Worm (Caenorhabditis elegans) whole organism, late embryonic: Measurements from ENCODE around the gene R07B7.8.

Experiments used
- C08G9.2 ChIP-seq: sonication (generic microtip); optimal IDR thresholded peaks from 2 replicates; lab custom pipeline; 2016; ENCODE audit warnings: mild to moderate bottlenecking, missing genetic modification characterization, moderate library complexity, missing compliant biosample characterization
- F13H6.1 ChIP-seq: sonication (generic microtip); optimal IDR thresholded peaks from 2 replicates; lab custom pipeline; 2016; ENCODE audit warnings: missing genetic modification characterization, missing compliant biosample characterization
- K02D7.2 ChIP-seq: sonication (generic microtip); optimal IDR thresholded peaks from 2 replicates; lab custom pipeline; 2017; ENCODE audit warnings: mild to moderate bottlenecking, missing genetic modification characterization, missing compliant biosample characterization
- K09A11.1 ChIP-seq: sonication (generic microtip); optimal IDR thresholded peaks from 2 replicates; lab custom pipeline; 2017; ENCODE audit warnings: antibody characterized with exemption, mild to moderate bottlenecking, missing genetic modification characterization, missing compliant biosample characterization; ENCODE audit not compliant: insufficient read depth
- ama-1 ChIP-seq: fragments of 150-350 bp; optimal IDR thresholded peaks from 2 replicates; lab custom pipeline; 2014
- ceh-18 ChIP-seq: sonication (generic microtip); optimal IDR thresholded peaks from 2 replicates; lab custom pipeline; 2016; ENCODE audit warnings: missing genetic modification characterization, missing compliant biosample characterization
- ceh-2 ChIP-seq: sonication (generic microtip); optimal IDR thresholded peaks from 2 replicates; lab custom pipeline; 2016; ENCODE audit warnings: missing genotype, missing genetic modification characterization, missing compliant biosample characterization
- ceh-24 ChIP-seq: sonication (generic microtip); optimal IDR thresholded peaks from 2 replicates; lab custom pipeline; 2016; ENCODE audit warnings: mild to moderate bottlenecking, missing genetic modification characterization, missing compliant biosample characterization
- ceh-34 ChIP-seq: sonication (generic microtip); optimal IDR thresholded peaks from 2 replicates; lab custom pipeline; 2016; ENCODE audit warnings: mild to moderate bottlenecking, missing genetic modification characterization, missing compliant biosample characterization
- ceh-45 ChIP-seq: fragments of 200-800 bp; sonication (Bioruptor generic); IDR thresholded peaks from 2 replicates; pipeline ENCODE4 v1.3.6; 2022; ENCODE audit warnings: missing genetic modification reagents, missing genetic modification characterization, missing compliant biosample characterization
- ceh-48 ChIP-seq: sonication (generic microtip); optimal IDR thresholded peaks from 2 replicates; lab custom pipeline; 2016; ENCODE audit warnings: missing genetic modification characterization, inconsistent platforms, missing compliant biosample characterization
- ceh-6 ChIP-seq: fragments of 200-800 bp; sonication (Bioruptor generic); optimal IDR thresholded peaks from 2 replicates; lab custom pipeline; 2018; ENCODE audit warnings: mild to moderate bottlenecking, missing genetic modification characterization, missing compliant biosample characterization
- ceh-9 ChIP-seq: sonication (generic microtip); optimal IDR thresholded peaks from 2 replicates; lab custom pipeline; 2016; ENCODE audit warnings: mild to moderate bottlenecking, missing genetic modification characterization, inconsistent platforms, missing compliant biosample characterization
- che-1 ChIP-seq: sonication (generic microtip); optimal IDR thresholded peaks from 2 replicates; lab custom pipeline; 2016; ENCODE audit warnings: mild to moderate bottlenecking, missing genetic modification characterization, missing compliant biosample characterization
- dmd-4 ChIP-seq: sonication (generic microtip); optimal IDR thresholded peaks from 2 replicates; lab custom pipeline; 2016; ENCODE audit warnings: borderline replicate concordance, missing genetic modification characterization, missing compliant biosample characterization
- elt-2 ChIP-seq: sonication (generic microtip); optimal IDR thresholded peaks from 2 replicates; lab custom pipeline; 2016; ENCODE audit warnings: missing genetic modification reagents, missing genetic modification characterization, missing compliant biosample characterization
- ets-4 ChIP-seq: sonication (generic microtip); optimal IDR thresholded peaks from 2 replicates; lab custom pipeline; 2016; ENCODE audit warnings: missing genetic modification characterization, missing compliant biosample characterization
- fax-1 ChIP-seq: sonication (generic microtip); optimal IDR thresholded peaks from 2 replicates; lab custom pipeline; 2016; ENCODE audit warnings: missing genotype, missing genetic modification characterization, missing compliant biosample characterization
- fkh-10 ChIP-seq: fragments of 150-350 bp; optimal IDR thresholded peaks from 2 replicates; lab custom pipeline; 2014; ENCODE audit warnings: missing biosample characterization, missing genetic modification reagents, missing genetic modification characterization
- fkh-6 ChIP-seq: sonication (generic microtip); optimal IDR thresholded peaks from 2 replicates; lab custom pipeline; 2016; ENCODE audit warnings: missing genetic modification characterization, missing compliant biosample characterization
- gmeb-2 ChIP-seq: sonication (generic microtip); optimal IDR thresholded peaks from 2 replicates; lab custom pipeline; 2016; ENCODE audit warnings: missing genetic modification characterization, inconsistent platforms, missing compliant biosample characterization
- hlh-15 ChIP-seq: sonication (generic microtip); optimal IDR thresholded peaks from 2 replicates; lab custom pipeline; 2016; ENCODE audit warnings: missing genetic modification characterization, missing compliant biosample characterization
- hlh-30 ChIP-seq: sonication (generic microtip); optimal IDR thresholded peaks from 2 replicates; lab custom pipeline; 2017; ENCODE audit warnings: antibody characterized with exemption, missing genetic modification characterization, missing compliant biosample characterization; ENCODE audit not compliant: insufficient read depth
- lim-6 ChIP-seq: sonication (generic microtip); optimal IDR thresholded peaks from 2 replicates; lab custom pipeline; 2016; ENCODE audit warnings: missing genetic modification characterization, missing compliant biosample characterization
- madf-2 ChIP-seq: sonication (generic microtip); optimal IDR thresholded peaks from 2 replicates; lab custom pipeline; 2017; ENCODE audit warnings: missing genetic modification characterization, missing compliant biosample characterization
- nhr-232 ChIP-seq: sonication (generic microtip); optimal IDR thresholded peaks from 2 replicates; lab custom pipeline; 2016; ENCODE audit warnings: missing genetic modification characterization, missing compliant biosample characterization
- odd-2 ChIP-seq: sonication (generic microtip); optimal IDR thresholded peaks from 2 replicates; lab custom pipeline; 2017; ENCODE audit warnings: antibody characterized with exemption, mild to moderate bottlenecking, missing genetic modification characterization, missing compliant biosample characterization
- pag-3 ChIP-seq: sonication (generic microtip); optimal IDR thresholded peaks from 2 replicates; lab custom pipeline; 2016; ENCODE audit warnings: missing compliant biosample characterization, missing genetic modification characterization, borderline replicate concordance
- pat-9 ChIP-seq: fragments of 200-800 bp; sonication (Bioruptor generic); optimal IDR thresholded peaks from 2 replicates; lab custom pipeline; 2018; ENCODE audit warnings: mild to moderate bottlenecking, missing genetic modification characterization, moderate library complexity, missing compliant biosample characterization
- pax-1 ChIP-seq: fragments of 150-350 bp; optimal IDR thresholded peaks from 2 replicates; lab custom pipeline; 2014; ENCODE audit warnings: missing biosample characterization, missing genetic modification characterization
- pha-2 ChIP-seq: sonication (generic microtip); optimal IDR thresholded peaks from 2 replicates; lab custom pipeline; 2017; ENCODE audit warnings: mild to moderate bottlenecking, missing genetic modification characterization, missing compliant biosample characterization
- pha-4 ChIP-seq: fragments of 150-350 bp; optimal IDR thresholded peaks from 2 replicates; lab custom pipeline; 2018; ENCODE audit warnings: missing biosample characterization, missing genetic modification reagents, missing genetic modification characterization
- rnt-1 ChIP-seq: sonication (generic microtip); optimal IDR thresholded peaks from 2 replicates; lab custom pipeline; 2016; ENCODE audit warnings: missing genetic modification characterization, missing compliant biosample characterization
- sdc-2 ChIP-seq: sonication (generic microtip); optimal IDR thresholded peaks from 2 replicates; lab custom pipeline; 2016; ENCODE audit warnings: missing genotype, missing genetic modification characterization, missing compliant biosample characterization
- sox-2 ChIP-seq: fragments of 200-800 bp; sonication (Bioruptor generic); IDR thresholded peaks from 2 replicates; pipeline ENCODE4 v1.3.6; 2022; ENCODE audit warnings: missing genetic modification reagents, missing genetic modification characterization, missing compliant biosample characterization
- tbx-7 ChIP-seq: sonication (generic microtip); optimal IDR thresholded peaks from 2 replicates; lab custom pipeline; 2016; ENCODE audit warnings: missing genotype, missing genetic modification characterization, missing compliant biosample characterization
- unc-42 ChIP-seq: sonication (generic microtip); optimal IDR thresholded peaks from 2 replicates; lab custom pipeline; 2016; ENCODE audit warnings: missing genotype, missing genetic modification characterization, missing compliant biosample characterization
- unc-55 ChIP-seq: sonication (generic microtip); optimal IDR thresholded peaks from 2 replicates; lab custom pipeline; 2017; ENCODE audit warnings: missing biosample characterization, missing genetic modification reagents, missing genetic modification characterization

Gene R07B7.8

ce11 chrV:12068437-12068836 is 15.7 kb downstream of the R07B7.8 start, which contains the start of gene kmo-2:
kmo-2 (minus strand) TSS chrV:12068537.
- no peak for TF ChIP-seq lim-6 (tag; lab: Kevin White, UChicago)
- TF ChIP-seq ceh-2 (tag; lab: Kevin White, UChicago) = no peak
- TF ChIP-seq pha-4 (tag; lab: Kevin White, UChicago) = no peak
- TF ChIP-seq madf-2 (tag; lab: Kevin White, UChicago) = no peak
- TF ChIP-seq ceh-6 (GFP tag; lab: Kevin White, UChicago) = no peak
- TF ChIP-seq unc-55 (GFP tag; lab: Kevin White, UChicago) = no peak
- TF ChIP-seq ceh-48 = no peak
- no peak for TF ChIP-seq hlh-15
- no peak for TF ChIP-seq unc-42
- TF ChIP-seq pag-3 (tag; lab: Kevin White, UChicago) = no peak
- TF ChIP-seq gmeb-2 (tag; lab: Kevin White, UChicago) = no peak
- no peak for TF ChIP-seq odd-2 (tag; lab: Kevin White, UChicago)

ce11 chrV:12065859-12066258 is 18.3 kb downstream of the R07B7.8 start:
- no peak for TF ChIP-seq elt-2
- TF ChIP-seq hlh-15 = no peak
- TF ChIP-seq sdc-2 (tag; lab: Kevin White, UChicago) = no peak
- no peak for TF ChIP-seq fax-1 (tag; lab: Kevin White, UChicago)
- no peak for TF ChIP-seq che-1 (tag; lab: Kevin White, UChicago)
- peak; percentile 86 for TF ChIP-seq hlh-30
- no peak for TF ChIP-seq odd-2 (tag; lab: Kevin White, UChicago)

ce11 chrV:12065369-12065768 is 18.7 kb downstream of the R07B7.8 start, which contains the start of gene pqn-53:
pqn-53 (minus strand) TSS chrV:12065391.
- TF ChIP-seq unc-55 (GFP tag; lab: Kevin White, UChicago) (peak; percentile 17), rnt-1 (tag; lab: Kevin White, UChicago) (peak; percentile 8), hlh-30 (peak; percentile 65), pha-2 (tag; lab: Kevin White, UChicago) (no peak)

ce11 chrV:12063036-12063435 is 21.1 kb downstream of the R07B7.8 start, which contains the start of gene clh-6:
clh-6 (minus strand) TSS chrV:12063368.
- no peak for TF ChIP-seq ceh-34 (tag; lab: Kevin White, UChicago)
- TF ChIP-seq ama-1 = peak; percentile 41
- no peak for TF ChIP-seq ceh-45 (GFP tag; lab: Robert Waterston, UW)
- TF ChIP-seq fkh-10 (GFP tag; lab: Kevin White, UChicago) = no peak

- TF ChIP-seq hlh-30 (no peak), dmd-4 (tag; lab: Kevin White, UChicago) (no peak)
Observed at ce11 chrV:12059719-12060118, 24.4 kb downstream of the R07B7.8 start, which contains the start of gene R07B7.2. R07B7.2 (minus strand) TSS chrV:12059753.

- TF ChIP-seq ceh-18 (tag; lab: Kevin White, UChicago) = no peak
- no peak for TF ChIP-seq hlh-15
- no peak for TF ChIP-seq fkh-6 (tag; lab: Kevin White, UChicago)
- TF ChIP-seq elt-2 = no peak
- no peak for TF ChIP-seq F13H6.1 (tag; lab: Kevin White, UChicago)
- TF ChIP-seq ceh-6 (GFP tag; lab: Kevin White, UChicago) = no peak
- TF ChIP-seq gmeb-2 (tag; lab: Kevin White, UChicago) = no peak
- TF ChIP-seq C08G9.2 (tag; lab: Kevin White, UChicago) = no peak
- TF ChIP-seq K02D7.2 (tag; lab: Kevin White, UChicago) = no peak
- TF ChIP-seq sox-2 = no peak
- TF ChIP-seq nhr-232 (tag; lab: Kevin White, UChicago) = no peak
- no peak for TF ChIP-seq ceh-24 (tag; lab: Kevin White, UChicago)
- no peak for TF ChIP-seq pat-9 (tag; lab: Kevin White, UChicago)
- TF ChIP-seq pax-1 (tag; lab: Kevin White, UChicago) = no peak
- no peak for TF ChIP-seq odd-2 (tag; lab: Kevin White, UChicago)
- TF ChIP-seq tbx-7 (tag; lab: Kevin White, UChicago) = no peak
- no peak for TF ChIP-seq K09A11.1 (tag; lab: Kevin White, UChicago)
- TF ChIP-seq ets-4 (tag; lab: Kevin White, UChicago) = no peak
- no peak for TF ChIP-seq ceh-9 (tag; lab: Kevin White, UChicago)
- TF ChIP-seq, all 69 proteins: peak for 0
Observed at ce11 chrV:12053598-12053997, 30.5 kb downstream of the R07B7.8 start, which contains the start of gene F10C2.7. F10C2.7 (plus strand) TSS chrV:12053898.
